Worm (Caenorhabditis elegans) whole organism, early embryonic: ENCODE results near the gene nhr-93.

Source experiments
- B0310.2 ChIP-seq: sonication (generic microtip); optimal IDR thresholded peaks from 2 replicates; lab custom pipeline; 2016; ENCODE audit warnings: mild to moderate bottlenecking, missing genetic modification characterization, missing compliant biosample characterization
- F13C5.2 ChIP-seq: sonication (generic microtip); optimal IDR thresholded peaks from 2 replicates; lab custom pipeline; 2017; ENCODE audit warnings: mild to moderate bottlenecking, missing genetic modification characterization, inconsistent platforms, missing compliant biosample characterization
- ama-1 ChIP-seq: fragments of 150-350 bp; optimal IDR thresholded peaks from 2 replicates; lab custom pipeline; 2014
- ceh-13 ChIP-seq: fragments of 200-800 bp; sonication (Bioruptor generic); optimal IDR thresholded peaks from 2 replicates; lab custom pipeline; 2018; ENCODE audit warnings: mild to moderate bottlenecking, missing genetic modification characterization, missing compliant biosample characterization
- hmg-4 ChIP-seq: fragments of 200-800 bp; sonication (Bioruptor generic); optimal IDR thresholded peaks from 2 replicates; lab custom pipeline; 2018; ENCODE audit warnings: mild to moderate bottlenecking, missing genetic modification characterization, missing compliant biosample characterization
- pes-1 ChIP-seq: fragments of 200-800 bp; sonication (Bioruptor generic); IDR thresholded peaks from 2 replicates; pipeline ENCODE4 v1.3.6; 2022; ENCODE audit warnings: missing genetic modification reagents, missing genetic modification characterization, missing compliant biosample characterization
- scrt-1 ChIP-seq: fragments of 200-800 bp; sonication (Bioruptor generic); IDR thresholded peaks from 2 replicates; pipeline ENCODE4 v1.3.6; 2022; ENCODE audit warnings: missing genetic modification characterization, missing compliant biosample characterization
- tbx-11 ChIP-seq: fragments of 200-800 bp; sonication (Bioruptor generic); IDR thresholded peaks from 2 replicates; pipeline ENCODE4 v1.3.6; 2022; ENCODE audit warnings: missing genetic modification characterization, missing compliant biosample characterization
- tbx-37 ChIP-seq: fragments of 200-800 bp; sonication (Bioruptor generic); conservative IDR thresholded peaks from 2 replicates; pipeline ENCODE4 v1.3.6; 2022; ENCODE audit warnings: missing genetic modification reagents, missing genetic modification characterization, missing compliant biosample characterization
- tra-4 ChIP-seq: sonication (generic microtip); optimal IDR thresholded peaks from 2 replicates; lab custom pipeline; 2017; ENCODE audit warnings: missing genetic modification characterization, missing compliant biosample characterization

nhr-93 gene

ce11 chrV:3502038-3502437 is 36.2 kb downstream of the nhr-93 start, which contains the start of the genes C07G3.8 and C07G3.10:
Gene C07G3.8 (minus strand): TSS chrV:3502138.
Gene C07G3.10 (plus strand): TSS chrV:3502307.
- no peak for TF ChIP-seq ceh-13 (GFP tag; lab: Kevin White, UChicago)
- TF ChIP-seq ama-1: no peak
- no peak for TF ChIP-seq pes-1 (GFP tag; lab: Robert Waterston, UW)

DNA sequence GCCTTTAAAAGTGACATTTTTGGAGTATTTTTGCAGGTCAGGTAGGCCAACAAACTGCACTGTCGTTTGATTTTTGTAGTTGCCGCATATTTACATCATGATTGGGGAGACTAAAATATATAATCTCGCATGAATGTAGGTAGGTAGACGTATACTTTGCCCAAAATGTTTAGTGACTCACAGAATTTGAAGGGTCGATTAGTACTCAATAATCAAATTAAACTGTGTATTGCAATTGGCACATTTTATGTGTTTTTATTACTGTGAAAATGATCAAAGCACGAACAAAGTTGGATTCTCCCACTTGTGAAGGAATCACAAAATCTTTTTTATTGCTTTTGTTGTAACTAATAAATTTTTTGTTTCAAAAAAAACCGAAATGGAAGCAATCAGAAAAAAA is 41.3 kb downstream of the nhr-93 start, which contains the start of gene C07G3.15:
Gene C07G3.15 (minus strand): TSS at position 101 of the 400 bp plus-strand sequence.
- TF ChIP-seq B0310.2 (tag; lab: Kevin White, UChicago) (no peak), hmg-4 (GFP tag; lab: Kevin White, UChicago) (no peak)

DNA sequence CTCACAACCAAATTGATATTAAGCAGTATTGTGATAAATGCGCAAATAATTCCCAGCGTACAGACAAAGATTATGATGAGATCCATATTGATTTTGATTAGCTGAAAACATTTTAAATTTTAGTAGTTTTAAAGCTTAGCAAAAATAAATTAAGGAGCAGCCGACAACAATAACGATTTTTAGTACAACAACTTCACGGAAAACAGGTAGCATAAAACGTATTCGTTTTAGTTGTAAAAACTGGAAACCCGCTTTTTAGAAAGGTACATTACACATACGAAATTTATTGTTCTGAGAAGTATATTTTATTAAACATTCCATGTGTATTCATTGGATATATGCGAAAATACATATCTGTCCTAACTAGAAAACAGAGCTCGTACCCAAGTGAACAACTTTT is 47.8 kb downstream of the nhr-93 start, which contains the start of gene srbc-36:
Gene srbc-36 (minus strand): TSS at position 101 of the 400 bp plus-strand sequence.
- TF ChIP-seq F13C5.2 (tag; lab: Kevin White, UChicago) (no peak), hmg-4 (GFP tag; lab: Kevin White, UChicago) (no peak), tbx-11 (no peak), tbx-37 (no peak)

- TF ChIP-seq tra-4 (tag; lab: Kevin White, UChicago) (no peak), scrt-1 (GFP tag; lab: Robert Waterston, UW) (no peak)
Observed at ce11 chrV:3486857-3487256, 51.4 kb downstream of the nhr-93 start, which contains the start of gene srbc-32. Gene srbc-32 (minus strand): TSS chrV:3486957.
